Fruit fly (Drosophila melanogaster): ENCODE data around the gene CIA30.

CIA30 gene

DNA sequence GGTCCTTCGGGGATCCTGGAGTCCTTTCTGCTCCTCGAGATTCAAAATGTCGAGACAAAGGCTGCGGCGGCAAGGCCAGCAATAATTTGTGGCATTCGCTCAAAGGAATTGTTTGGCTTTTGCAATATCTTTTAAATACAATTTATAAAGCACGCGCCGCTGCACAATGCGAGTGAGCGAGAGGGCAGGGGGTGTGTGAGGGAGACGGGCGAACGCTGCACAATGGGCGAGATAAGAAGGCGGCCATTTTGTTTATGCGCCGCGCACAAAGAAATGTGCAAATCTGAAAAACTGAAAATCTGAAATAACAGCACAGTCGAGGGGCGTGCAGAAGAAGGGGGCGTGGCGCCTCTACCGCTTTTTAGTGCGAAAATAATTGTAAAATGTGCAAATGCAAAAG is 28.4 kb upstream of the CIA30 start:
- TF ChIP-seq Hr78 (GFP tag; optimal IDR thresholded peaks at IDR 0.05): no peak
- no peak for TF ChIP-seq tai (GFP tag; optimal IDR thresholded peaks at IDR 0.05)
- no peak for TF ChIP-seq CG9705 (GFP tag; optimal IDR thresholded peaks at IDR 0.05)
- TF ChIP-seq CrebA (GFP tag; optimal IDR thresholded peaks at IDR 0.05; ENCODE audit: borderline replicate concordance): no peak
- no peak for TF ChIP-seq usp (GFP tag; optimal IDR thresholded peaks at IDR 0.05)
- TF ChIP-seq fru (GFP tag; optimal IDR thresholded peaks at IDR 0.05): no peak
- no peak for TF ChIP-seq dsf (GFP tag; optimal IDR thresholded peaks at IDR 0.05; ENCODE audit: borderline replicate concordance)
- no peak for TF ChIP-seq Mio (GFP tag; optimal IDR thresholded peaks at IDR 0.05)
- no peak for TF ChIP-seq rgr (GFP tag; optimal IDR thresholded peaks at IDR 0.05)

DNA sequence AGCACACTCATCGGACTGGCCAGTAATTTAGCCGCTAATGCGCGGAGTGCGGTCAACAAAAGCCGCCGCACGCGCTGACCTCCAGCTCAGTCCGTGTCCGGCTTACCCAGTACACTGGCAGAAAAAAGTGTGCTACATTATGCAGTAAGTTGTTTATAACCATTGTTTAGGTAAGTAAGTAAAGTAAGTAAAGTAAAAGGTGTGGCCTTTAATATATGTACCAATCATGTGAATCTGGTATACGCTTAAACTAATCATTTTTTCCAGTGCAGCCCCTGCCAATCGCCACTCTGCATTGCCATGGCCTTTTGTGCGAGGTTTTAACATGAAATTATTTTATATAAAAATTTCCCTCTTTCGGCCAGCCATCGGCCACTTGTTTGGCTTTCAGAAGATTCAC is 25.3 kb upstream of the CIA30 start:
- TF ChIP-seq CG9705 (GFP tag; optimal IDR thresholded peaks at IDR 0.05): no peak
- TF ChIP-seq rgr (GFP tag; optimal IDR thresholded peaks at IDR 0.05): no peak
- TF ChIP-seq HLH106 (tag; optimal IDR thresholded peaks at IDR 0.05): no peak
- TF ChIP-seq dl (GFP tag; optimal IDR thresholded peaks at IDR 0.05; ENCODE audit: insufficient read depth in 1 of 2, partially characterized antibody in 2 of 2): no peak
- TF ChIP-seq foxo (GFP tag; optimal IDR thresholded peaks at IDR 0.05): no peak
- TF ChIP-seq CrebA (GFP tag; optimal IDR thresholded peaks at IDR 0.05; ENCODE audit: borderline replicate concordance): no peak
- no peak for TF ChIP-seq GATAd (GFP tag; optimal IDR thresholded peaks at IDR 0.05)
- TF ChIP-seq tai (GFP tag; optimal IDR thresholded peaks at IDR 0.05): no peak
- TF ChIP-seq dmrt93B (GFP tag; optimal IDR thresholded peaks at IDR 0.05): no peak
- TF ChIP-seq psq (GFP tag; optimal IDR thresholded peaks at IDR 0.05): no peak
- no peak for TF ChIP-seq Vsx2 (GFP tag; optimal IDR thresholded peaks at IDR 0.05; ENCODE audit: partially characterized antibody)
- no peak for TF ChIP-seq OdsH (GFP tag; optimal IDR thresholded peaks at IDR 0.05)
- no peak for TF ChIP-seq N (GFP tag; optimal IDR thresholded peaks at IDR 0.05)
- no peak for TF ChIP-seq sv (GFP tag; optimal IDR thresholded peaks at IDR 0.05)
- TF ChIP-seq dsf (GFP tag; optimal IDR thresholded peaks at IDR 0.05; ENCODE audit: borderline replicate concordance): no peak
- TF ChIP-seq ey (GFP tag; optimal IDR thresholded peaks at IDR 0.05): no peak

DNA sequence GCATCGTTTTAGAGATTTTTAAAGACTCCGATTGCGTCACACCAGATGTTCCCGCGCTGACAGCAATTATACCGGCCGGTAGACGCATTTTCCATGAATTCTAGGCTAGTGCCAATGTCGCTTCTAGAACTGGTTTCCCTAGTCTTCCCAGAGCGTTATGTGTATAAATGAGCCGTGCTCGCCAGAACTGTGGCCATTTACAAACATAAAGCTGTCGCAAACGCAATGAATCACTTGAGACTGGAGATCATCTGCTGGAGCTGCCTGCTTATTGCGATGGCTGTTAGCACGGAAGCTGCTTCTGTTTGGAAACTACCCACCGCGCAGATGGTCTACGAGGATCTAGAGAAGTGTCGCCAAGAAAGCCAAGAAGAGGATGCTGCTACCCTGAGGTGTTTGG is 22.5 kb upstream of the CIA30 start, which contains the start of gene Obp99d:
Obp99d (plus strand) TSS at position 192 of the 400 bp plus-strand sequence.
- TF ChIP-seq N (GFP tag; optimal IDR thresholded peaks at IDR 0.05) (no peak), Myc (optimal IDR thresholded peaks at IDR 0.05) (no peak), tai (GFP tag; optimal IDR thresholded peaks at IDR 0.05) (no peak), Hr78 (GFP tag; optimal IDR thresholded peaks at IDR 0.05) (no peak), rgr (GFP tag; optimal IDR thresholded peaks at IDR 0.05) (no peak), woc (GFP tag; optimal IDR thresholded peaks at IDR 0.05) (no peak), Hnf4 (GFP tag; optimal IDR thresholded peaks at IDR 0.05) (no peak), foxo (GFP tag; optimal IDR thresholded peaks at IDR 0.05) (no peak), Mio (GFP tag; optimal IDR thresholded peaks at IDR 0.05) (no peak), br (GFP tag; optimal IDR thresholded peaks at IDR 0.05) (no peak), Abd-B (GFP tag; optimal IDR thresholded peaks at IDR 0.05) (no peak), CG9705 (GFP tag; optimal IDR thresholded peaks at IDR 0.05) (no peak), lola (GFP tag; optimal IDR thresholded peaks at IDR 0.05) (no peak), Jra (GFP tag; optimal IDR thresholded peaks at IDR 0.05) (no peak), dmrt93B (GFP tag; optimal IDR thresholded peaks at IDR 0.05) (no peak), h (GFP tag; optimal IDR thresholded peaks at IDR 0.05) (no peak), CG32264 (GFP tag; optimal IDR thresholded peaks at IDR 0.05) (no peak)

DNA sequence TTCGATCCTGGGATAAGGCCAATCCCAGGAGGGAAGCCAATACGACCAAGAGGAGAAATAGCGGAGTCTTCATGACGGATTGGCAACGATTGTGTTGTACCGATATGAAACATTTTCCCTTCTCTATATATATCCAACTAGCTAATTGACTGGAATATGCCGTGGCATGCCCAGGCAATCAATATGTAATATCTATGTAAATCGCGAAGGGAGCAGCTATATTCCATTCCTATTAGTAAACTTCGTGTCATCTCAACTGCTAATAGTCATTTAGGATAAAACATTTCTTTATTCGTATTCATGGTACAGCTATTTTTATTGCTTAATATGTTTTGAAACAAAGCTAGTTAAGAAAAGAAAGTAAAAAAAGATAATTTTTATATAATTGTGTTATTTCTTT is 21.5 kb upstream of the CIA30 start, which contains the start of gene Dup99B:
Dup99B (minus strand) TSS at position 101 of the 400 bp plus-strand sequence.
- TF ChIP-seq CG9705 (GFP tag; optimal IDR thresholded peaks at IDR 0.05): no peak
- no peak for TF ChIP-seq tai (GFP tag; optimal IDR thresholded peaks at IDR 0.05)
- TF ChIP-seq pan (optimal IDR thresholded peaks at IDR 0.05): no peak
- TF ChIP-seq sage (GFP tag; optimal IDR thresholded peaks at IDR 0.05): no peak
- no peak for TF ChIP-seq dmrt93B (GFP tag; optimal IDR thresholded peaks at IDR 0.05)
- TF ChIP-seq foxo (GFP tag; optimal IDR thresholded peaks at IDR 0.05): no peak
- no peak for TF ChIP-seq OdsH (GFP tag; optimal IDR thresholded peaks at IDR 0.05)

DNA sequence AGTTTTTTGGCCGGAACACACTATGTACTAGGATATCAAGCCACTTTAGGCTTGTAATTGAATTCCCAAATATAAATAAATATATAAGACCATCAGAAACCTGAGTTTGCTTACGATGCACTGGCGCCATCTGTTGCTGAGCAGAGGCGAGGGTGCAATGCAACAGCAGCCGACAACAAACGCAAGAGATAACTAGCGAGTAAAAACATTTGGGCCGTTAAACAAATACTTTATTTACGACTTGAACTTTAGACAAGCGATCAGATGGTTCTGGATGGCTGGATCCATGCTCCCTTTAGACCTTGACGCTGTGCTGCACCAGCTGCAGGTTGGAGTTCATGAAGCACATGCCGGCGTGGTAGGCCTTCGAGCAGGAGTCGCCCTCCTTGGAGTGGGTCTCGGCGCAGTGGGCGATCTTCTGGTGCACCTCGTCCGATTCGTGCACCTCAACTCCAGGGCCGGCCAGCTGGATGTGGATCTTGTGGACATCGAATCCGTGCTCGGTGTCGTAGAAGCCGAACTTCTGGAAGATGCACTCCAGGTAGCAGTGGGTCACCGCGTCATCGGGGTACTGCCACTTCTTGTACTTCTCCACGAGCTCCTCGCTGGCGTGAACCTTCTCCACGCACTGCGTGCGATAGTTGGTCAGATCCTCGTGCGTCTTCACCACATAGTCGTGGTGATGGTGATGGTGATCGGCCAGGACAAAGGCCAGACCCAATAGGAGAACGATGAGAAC is 20.6 kb upstream of the CIA30 start:
- no peak for TF ChIP-seq usp (GFP tag; optimal IDR thresholded peaks at IDR 0.05)
- TF ChIP-seq brk (GFP tag; optimal IDR thresholded peaks at IDR 0.05): peak; percentile 8
- TF ChIP-seq Hr83 (GFP tag; optimal IDR thresholded peaks at IDR 0.05; ENCODE audit: poor library complexity, severe bottlenecking): peak; percentile 52

Measured in whole organism, wandering third instar larva.